Worm (Caenorhabditis elegans) whole organism, midembryonic: ENCODE measurements around the gene ubc-20.

Experiments used
- cog-1 ChIP-seq: sonication (generic microtip); optimal IDR thresholded peaks from 2 replicates; lab custom pipeline; 2016; ENCODE audit warnings: missing genetic modification characterization, missing compliant biosample characterization
- flt-1 ChIP-seq: fragments of 200-800 bp; sonication (Bioruptor generic); IDR thresholded peaks from 2 replicates; pipeline ENCODE4 v1.3.6; 2022; ENCODE audit warnings: missing genetic modification characterization, missing compliant biosample characterization
- med-1 ChIP-seq: sonication (generic microtip); optimal IDR thresholded peaks from 2 replicates; lab custom pipeline; 2017; ENCODE audit warnings: missing genetic modification characterization, mild to moderate bottlenecking, missing compliant biosample characterization, antibody characterized with exemption, missing genetic modification reagents; ENCODE audit not compliant: insufficient read depth
- ref-1 ChIP-seq: fragments of 200-800 bp; sonication (Bioruptor generic); conservative IDR thresholded peaks from 2 replicates; pipeline ENCODE4 v1.3.6; 2022; ENCODE audit warnings: missing genetic modification reagents, missing genetic modification characterization, missing compliant biosample characterization
- tab-1 ChIP-seq: fragments of 200-800 bp; sonication (Bioruptor generic); IDR thresholded peaks from 2 replicates; pipeline ENCODE4 v1.3.6; 2022; ENCODE audit warnings: missing genetic modification characterization, missing compliant biosample characterization
- ztf-23 ChIP-seq: fragments of 200-800 bp; sonication (Bioruptor generic); IDR thresholded peaks from 2 replicates; pipeline ENCODE4 v1.3.6; 2022; ENCODE audit warnings: missing genetic modification reagents, missing genetic modification characterization, missing compliant biosample characterization
- ztf-29 ChIP-seq: fragments of 200-800 bp; sonication (Bioruptor generic); IDR thresholded peaks from 2 replicates; pipeline ENCODE4 v1.3.6; 2022; ENCODE audit warnings: missing genetic modification reagents, missing genetic modification characterization, missing compliant biosample characterization

ce11 chrIII:207023-207422, 18.4 kb downstream of the ubc-20 start, which contains the start of gene W10C4.1:
- TF ChIP-seq flt-1 (GFP tag; lab: Robert Waterston, UW) = no peak
- TF ChIP-seq ztf-29 (GFP tag; lab: Robert Waterston, UW) = no peak
- no peak for TF ChIP-seq tab-1
- TF ChIP-seq ztf-23 = no peak
- TF ChIP-seq cog-1 (tag; lab: Kevin White, UChicago) = no peak
- no peak for TF ChIP-seq med-1 (GFP tag; lab: Kevin White, UChicago)
- no peak for TF ChIP-seq ref-1 (GFP tag; lab: Robert Waterston, UW)
